Worm (Caenorhabditis elegans) whole organism, young adult: ENCODE measurements around the gene srh-229.
"Not testable (repeated sequence)": the region's sequence is repeated elsewhere in the genome, so short reads cannot be mapped to it uniquely, and the experiment has no call there.

ENCODE experiments used
- B0261.1 ChIP-seq: sonication (generic microtip); optimal IDR thresholded peaks from 2 replicates; lab custom pipeline; 2016; ENCODE audit warnings: mild to moderate bottlenecking, missing genetic modification characterization, moderate library complexity, missing compliant biosample characterization
- B0336.3 ChIP-seq: fragments of 200-800 bp; sonication (Bioruptor generic); IDR thresholded peaks from 2 replicates; pipeline ENCODE4 v1.3.6; 2022; ENCODE audit warnings: missing genetic modification characterization, missing compliant biosample characterization
- F33H1.4 ChIP-seq: fragments of 200-800 bp; sonication (Bioruptor generic); IDR thresholded peaks from 2 replicates; pipeline ENCODE4 v1.3.6; 2022; ENCODE audit warnings: missing genetic modification reagents, missing genetic modification characterization, missing compliant biosample characterization
- F49E8.2 ChIP-seq: sonication (generic microtip); optimal IDR thresholded peaks from 3 replicates; lab custom pipeline; 2017; ENCODE audit warnings: missing genetic modification characterization, mild to moderate bottlenecking, missing compliant biosample characterization, antibody characterized with exemption, moderate library complexity; ENCODE audit not compliant: insufficient read depth
- K12H6.12 ChIP-seq: fragments of 200-800 bp; sonication (Bioruptor generic); optimal IDR thresholded peaks from 2 replicates; lab custom pipeline; 2018; ENCODE audit warnings: mild to moderate bottlenecking, missing genetic modification characterization, missing compliant biosample characterization
- Y53G8AR.9 ChIP-seq: fragments of 200-800 bp; sonication (Bioruptor generic); conservative IDR thresholded peaks from 2 replicates; pipeline ENCODE4 v1.3.6; 2022; ENCODE audit warnings: missing genetic modification reagents, missing genetic modification characterization, missing compliant biosample characterization
- Y56A3A.18 ChIP-seq: fragments of 200-800 bp; sonication (Bioruptor generic); IDR thresholded peaks from 2 replicates; pipeline ENCODE4 v1.3.6; 2022; ENCODE audit warnings: missing genetic modification reagents, missing genetic modification characterization, missing compliant biosample characterization
- Y95B8A.8 ChIP-seq: fragments of 200-800 bp; sonication (Bioruptor generic); IDR thresholded peaks from 2 replicates; pipeline ENCODE4 v1.3.6; 2022; ENCODE audit warnings: missing genetic modification reagents, missing genetic modification characterization, missing compliant biosample characterization
- ama-1 ChIP-seq, 3 experiments: fragments of 150-350 bp in 1 of 3; sonication (generic microtip) in 2 of 3; optimal IDR thresholded peaks; 2 replicates each; lab custom pipeline; 2014 to 2018; ENCODE audit warnings: missing biosample characterization in 2 of 3, missing genetic modification characterization in 2 of 3, missing genetic modification reagents in 2 of 3
- aptf-2 ChIP-seq: fragments of 200-800 bp; sonication (Bioruptor generic); conservative IDR thresholded peaks from 2 replicates; pipeline ENCODE4 v1.3.6; 2022; ENCODE audit warnings: missing genetic modification reagents, missing genetic modification characterization, missing compliant biosample characterization
- attf-3 ChIP-seq: fragments of 200-800 bp; sonication (Bioruptor generic); conservative IDR thresholded peaks from 2 replicates; pipeline ENCODE4 v1.3.6; 2022; ENCODE audit warnings: missing genetic modification reagents, missing genetic modification characterization, missing compliant biosample characterization
- attf-6 ChIP-seq: fragments of 200-800 bp; sonication (Bioruptor generic); IDR thresholded peaks from 2 replicates; pipeline ENCODE4 v1.3.6; 2022; ENCODE audit warnings: missing genetic modification reagents, missing genetic modification characterization, missing compliant biosample characterization
- bed-1 ChIP-seq: fragments of 200-800 bp; sonication (Bioruptor generic); IDR thresholded peaks from 2 replicates; pipeline ENCODE4 v1.3.6; 2022; ENCODE audit warnings: missing genetic modification reagents, missing genetic modification characterization, missing compliant biosample characterization
- bed-2 ChIP-seq: fragments of 200-800 bp; sonication (Bioruptor generic); IDR thresholded peaks from 2 replicates; pipeline ENCODE4 v1.3.6; 2022; ENCODE audit warnings: missing genetic modification reagents, missing genetic modification characterization, missing compliant biosample characterization
- ceh-27 ChIP-seq: fragments of 200-800 bp; sonication (Bioruptor generic); optimal IDR thresholded peaks from 2 replicates; lab custom pipeline; 2018; ENCODE audit warnings: mild to moderate bottlenecking, missing genetic modification characterization, moderate library complexity, missing compliant biosample characterization
- ceh-58 ChIP-seq: fragments of 200-800 bp; sonication (Bioruptor generic); IDR thresholded peaks from 2 replicates; pipeline ENCODE4 v1.3.6; 2022; ENCODE audit warnings: missing genetic modification characterization, missing compliant biosample characterization
- die-1 ChIP-seq: sonication (generic microtip); optimal IDR thresholded peaks from 2 replicates; lab custom pipeline; 2016; ENCODE audit warnings: missing genotype, mild to moderate bottlenecking, missing genetic modification characterization, missing compliant biosample characterization
- dox-1 ChIP-seq: fragments of 200-800 bp; sonication (Bioruptor generic); IDR thresholded peaks from 2 replicates; pipeline ENCODE4 v1.3.6; 2022; ENCODE audit warnings: missing genetic modification reagents, missing genetic modification characterization, missing compliant biosample characterization
- egl-18 ChIP-seq: fragments of 200-800 bp; sonication (Bioruptor generic); IDR thresholded peaks from 2 replicates; pipeline ENCODE4 v1.3.6; 2022; ENCODE audit warnings: missing genetic modification reagents, missing genetic modification characterization, missing compliant biosample characterization
- gei-17 ChIP-seq: fragments of 200-800 bp; sonication (Bioruptor generic); optimal IDR thresholded peaks from 2 replicates; lab custom pipeline; 2018; ENCODE audit warnings: mild to moderate bottlenecking, missing genetic modification characterization, missing compliant biosample characterization
- him-1 ChIP-seq: sonication (generic microtip); optimal IDR thresholded peaks from 2 replicates; lab custom pipeline; 2016; ENCODE audit warnings: missing genotype, missing genetic modification reagents, missing genetic modification characterization, missing compliant biosample characterization
- hmg-1.2 ChIP-seq: fragments of 200-800 bp; sonication (Bioruptor generic); IDR thresholded peaks from 2 replicates; pipeline ENCODE4 v1.3.6; 2022; ENCODE audit warnings: missing genetic modification reagents, missing genetic modification characterization, missing compliant biosample characterization
- hsf-1 ChIP-seq: fragments of 200-800 bp; sonication (Bioruptor generic); IDR thresholded peaks from 2 replicates; pipeline ENCODE4 v1.3.6; 2022; ENCODE audit warnings: missing genetic modification reagents, missing genetic modification characterization, missing compliant biosample characterization
- lag-1 ChIP-seq: fragments of 200-800 bp; sonication (Bioruptor generic); IDR thresholded peaks from 2 replicates; pipeline ENCODE4 v1.3.6; 2022; ENCODE audit warnings: missing genetic modification reagents, missing genetic modification characterization, missing compliant biosample characterization
- madf-10 ChIP-seq: sonication (generic microtip); optimal IDR thresholded peaks from 2 replicates; lab custom pipeline; 2016; ENCODE audit warnings: mild to moderate bottlenecking, missing genetic modification characterization, missing compliant biosample characterization
- madf-6 ChIP-seq: fragments of 200-800 bp; sonication (Bioruptor generic); IDR thresholded peaks from 2 replicates; pipeline ENCODE4 v1.3.6; 2022; ENCODE audit warnings: missing genetic modification reagents, missing genetic modification characterization, missing compliant biosample characterization
- madf-8 ChIP-seq: fragments of 200-800 bp; sonication (Bioruptor generic); conservative IDR thresholded peaks from 2 replicates; pipeline ENCODE4 v1.3.6; 2022; ENCODE audit warnings: missing genetic modification reagents, missing genetic modification characterization, missing compliant biosample characterization
- nfya-1 ChIP-seq: sonication (generic microtip); optimal IDR thresholded peaks from 2 replicates; lab custom pipeline; 2017; ENCODE audit warnings: antibody characterized with exemption, missing compliant biosample characterization, missing genetic modification characterization, borderline replicate concordance; ENCODE audit not compliant: insufficient read depth
- nfya-2 ChIP-seq: fragments of 200-800 bp; sonication (Bioruptor generic); IDR thresholded peaks from 2 replicates; pipeline ENCODE4 v1.3.6; 2022; ENCODE audit warnings: missing genetic modification reagents, missing genetic modification characterization, missing compliant biosample characterization
- nhr-120 ChIP-seq: fragments of 200-800 bp; sonication (Bioruptor generic); IDR thresholded peaks from 2 replicates; pipeline ENCODE4 v1.3.6; 2022; ENCODE audit warnings: missing genetic modification characterization, missing compliant biosample characterization
- nhr-27 ChIP-seq: fragments of 200-800 bp; sonication (Bioruptor generic); optimal IDR thresholded peaks from 2 replicates; lab custom pipeline; 2018; ENCODE audit warnings: mild to moderate bottlenecking, missing genetic modification characterization, moderate library complexity, missing compliant biosample characterization
- nhr-80 ChIP-seq: sonication (generic microtip); optimal IDR thresholded peaks from 2 replicates; lab custom pipeline; 2016; ENCODE audit warnings: missing genetic modification characterization, missing compliant biosample characterization
- nhr-90 ChIP-seq: sonication (generic microtip); optimal IDR thresholded peaks from 2 replicates; lab custom pipeline; 2016; ENCODE audit warnings: missing genotype, mild to moderate bottlenecking, missing genetic modification characterization, missing compliant biosample characterization
- pha-4 ChIP-seq: fragments of 150-350 bp; sonication (generic microtip); optimal IDR thresholded peaks from 2 replicates; lab custom pipeline; 2014; ENCODE audit warnings: missing biosample characterization, missing genetic modification reagents, missing genetic modification characterization
- rcor-1 ChIP-seq: fragments of 200-800 bp; sonication (Bioruptor generic); IDR thresholded peaks from 2 replicates; pipeline ENCODE4 v1.3.6; 2022; ENCODE audit warnings: missing genetic modification reagents, missing genetic modification characterization, missing compliant biosample characterization
- rec-8 ChIP-seq, 2 experiments: sonication (generic microtip); optimal IDR thresholded peaks; 2 replicates each; lab custom pipeline; 2016; ENCODE audit warnings: mild to moderate bottlenecking in 2 of 2, missing genetic modification characterization in 2 of 2, missing genetic modification reagents in 2 of 2, missing genotype in 2 of 2, missing biosample characterization in 1 of 2, missing compliant biosample characterization in 1 of 2, moderate library complexity in 1 of 2
- rpc-1 ChIP-seq, 2 experiments: fragments of 150-350 bp in 1 of 2; sonication (generic microtip) in 1 of 2; optimal IDR thresholded peaks; 2 replicates each; lab custom pipeline; 2014 to 2018; ENCODE audit warnings: missing biosample characterization in 1 of 2, missing genetic modification characterization in 1 of 2, missing genetic modification reagents in 1 of 2, missing genotype in 1 of 2
- sptf-2 ChIP-seq: fragments of 200-800 bp; sonication (Bioruptor generic); optimal IDR thresholded peaks from 2 replicates; lab custom pipeline; 2018; ENCODE audit warnings: mild to moderate bottlenecking, missing genetic modification characterization, missing compliant biosample characterization
- tbp1 ChIP-seq: fragments of 200-800 bp; sonication (Bioruptor generic); optimal IDR thresholded peaks from 2 replicates; lab custom pipeline; 2018; ENCODE audit warnings: mild to moderate bottlenecking, missing genetic modification characterization, missing compliant biosample characterization
- tbx-9 ChIP-seq: sonication (generic microtip); optimal IDR thresholded peaks from 2 replicates; lab custom pipeline; 2016; ENCODE audit warnings: borderline replicate concordance, missing genetic modification characterization, inconsistent platforms, missing compliant biosample characterization
- tlf-1 ChIP-seq: fragments of 200-800 bp; sonication (Bioruptor generic); optimal IDR thresholded peaks from 2 replicates; lab custom pipeline; 2018; ENCODE audit warnings: mild to moderate bottlenecking, missing genetic modification characterization, missing compliant biosample characterization
- zfh-2 ChIP-seq: fragments of 200-800 bp; sonication (Bioruptor generic); conservative IDR thresholded peaks from 2 replicates; pipeline ENCODE4 v1.3.6; 2022; ENCODE audit warnings: missing genetic modification reagents, missing genetic modification characterization, missing compliant biosample characterization
- ztf-18 ChIP-seq: sonication (generic microtip); optimal IDR thresholded peaks from 2 replicates; lab custom pipeline; 2016; ENCODE audit warnings: missing genotype, mild to moderate bottlenecking, missing genetic modification characterization, missing compliant biosample characterization
- ztf-25 ChIP-seq: fragments of 200-800 bp; sonication (Bioruptor generic); IDR thresholded peaks from 2 replicates; pipeline ENCODE4 v1.3.6; 2022; ENCODE audit warnings: missing genetic modification reagents, missing genetic modification characterization, missing compliant biosample characterization

srh-229 gene

DNA sequence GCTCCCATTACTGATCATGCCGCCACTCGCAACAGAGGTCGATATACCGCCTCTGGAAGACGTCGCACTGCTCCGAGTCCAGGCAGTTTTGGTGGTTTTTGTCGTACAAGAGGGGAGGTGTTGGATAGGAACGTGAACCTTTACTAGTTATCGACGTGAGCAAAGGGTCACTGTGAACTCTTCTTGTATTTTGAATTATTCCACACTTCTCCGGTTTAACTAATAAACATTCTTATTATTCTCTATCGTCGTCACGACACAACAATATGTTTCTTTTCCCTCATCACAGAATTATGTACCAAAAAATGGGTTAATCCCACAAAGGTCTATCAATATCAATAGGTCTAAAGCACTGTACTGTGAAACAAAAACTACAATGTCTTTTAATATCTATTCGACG is 7.3 kb upstream of the srh-229 start, which contains the start of gene nhr-171:
nhr-171 (plus strand) TSS at position 301 of the 400 bp plus-strand sequence.
- TF ChIP-seq lag-1, madf-8, dox-1 (GFP tag; lab: Robert Waterston, UW): not testable (repeated sequence)
- TF ChIP-seq, all 124 proteins: peak for 0; not testable (repeated sequence) for 124

DNA sequence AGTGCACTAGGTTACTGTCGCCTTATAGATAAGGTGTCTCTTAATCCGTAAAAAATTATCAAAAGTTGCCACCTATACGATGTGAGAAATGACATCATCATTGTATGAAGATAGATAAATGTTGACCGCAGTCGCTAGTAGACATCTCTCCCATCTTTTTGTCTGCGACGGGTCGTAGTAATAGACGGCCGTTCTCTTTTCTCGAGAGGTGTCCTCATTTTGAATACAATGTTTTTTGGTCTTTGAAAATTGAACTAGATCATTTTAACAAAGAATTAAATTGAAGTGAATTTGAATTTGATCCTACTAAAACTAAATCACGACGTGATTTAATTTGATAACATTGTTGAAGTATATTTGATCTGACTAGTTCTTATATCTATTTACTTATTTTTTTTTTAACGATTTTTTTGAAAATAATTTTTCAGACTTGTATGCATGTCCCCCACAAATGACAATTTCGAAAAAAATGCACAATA is 4.4 kb upstream of the srh-229 start, which contains the start of the genes str-31 and nhr-172:
str-31 (minus strand) TSS at position 101 of the 479 bp plus-strand sequence.
nhr-172 (plus strand) TSS at position 429 of the 479 bp plus-strand sequence.
- no peak for TF ChIP-seq bed-2 (GFP tag; lab: Robert Waterston, UW)
- no peak for TF ChIP-seq nhr-120
- TF ChIP-seq ceh-58 = no peak
- no peak for TF ChIP-seq nhr-80
- no peak for TF ChIP-seq ama-1 (optimal IDR thresholded peaks at IDR 0.05; lab: Kevin White, UChicago)
- TF ChIP-seq ama-1 (GFP tag; optimal IDR thresholded peaks at IDR 0.05; lab: Kevin White, UChicago) = no peak
- no peak for TF ChIP-seq ztf-25
- no peak for TF ChIP-seq nfya-1 (tag; lab: Kevin White, UChicago)
- no peak for TF ChIP-seq hsf-1 (GFP tag; lab: Robert Waterston, UW)
- no peak for TF ChIP-seq egl-18
- no peak for TF ChIP-seq Y95B8A.8 (GFP tag; lab: Robert Waterston, UW)
- TF ChIP-seq F33H1.4 (GFP tag; lab: Robert Waterston, UW) = no peak
- TF ChIP-seq ceh-27 (GFP tag; lab: Kevin White, UChicago) = no peak
- no peak for TF ChIP-seq nhr-90 (tag; lab: Kevin White, UChicago)
- no peak for TF ChIP-seq zfh-2 (GFP tag; lab: Robert Waterston, UW)
- no peak for TF ChIP-seq pha-4 (tag; lab: Kevin White, UChicago)
- TF ChIP-seq die-1 = no peak

DNA sequence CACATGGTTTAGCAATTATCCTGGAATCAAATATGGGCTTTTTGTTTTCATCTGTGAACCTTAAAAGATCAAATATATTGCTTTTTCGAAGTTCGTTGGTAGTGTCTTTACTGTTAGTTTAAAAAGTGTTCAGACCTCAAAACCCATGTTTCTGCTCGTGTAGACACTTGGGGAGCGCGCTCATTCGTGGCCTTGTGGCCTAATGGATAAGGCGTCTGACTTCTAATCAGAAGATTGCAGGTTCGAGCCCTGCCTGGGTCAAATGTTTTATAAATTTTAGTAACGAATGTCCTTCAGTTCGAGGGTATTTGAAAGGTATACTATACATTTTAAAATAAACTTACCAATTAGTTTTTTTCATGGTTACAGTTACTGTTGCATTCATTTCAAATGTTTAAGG is 2.0 kb upstream of the srh-229 start:
- TF ChIP-seq tbp1 (GFP tag; lab: Kevin White, UChicago) (peak; percentile 90), bed-1 (GFP tag; lab: Robert Waterston, UW) (no peak), attf-3 (GFP tag; lab: Robert Waterston, UW) (no peak), B0261.1 (tag; lab: Kevin White, UChicago) (peak; percentile 71), madf-10 (no peak), tbx-9 (no peak), gei-17 (GFP tag; lab: Kevin White, UChicago) (no peak), Y56A3A.18 (GFP tag; lab: Robert Waterston, UW) (0 out of 2 replicates have a peak, but pooled peaks have one; percentile 30), bed-2 (GFP tag; lab: Robert Waterston, UW) (no peak), K12H6.12 (tag; lab: Kevin White, UChicago) (no peak), ceh-58 (no peak), nfya-2 (GFP tag; lab: Robert Waterston, UW) (no peak), him-1 (tag; lab: Kevin White, UChicago) (peak; percentile 67), tlf-1 (GFP tag; lab: Kevin White, UChicago) (no peak), sptf-2 (GFP tag; lab: Kevin White, UChicago) (no peak), rpc-1 (optimal IDR thresholded peaks at IDR 0.05; lab: Kevin White, UChicago) (peak; percentile 54), rpc-1 (tag; optimal IDR thresholded peaks at IDR 0.05; lab: Kevin White, UChicago) (peak; percentile 73), hmg-1.2 (GFP tag; lab: Robert Waterston, UW) (no peak), rcor-1 (no peak), ztf-18 (peak; percentile 15), madf-6 (GFP tag; lab: Robert Waterston, UW) (no peak), nhr-27 (tag; lab: Kevin White, UChicago) (no peak), B0336.3 (GFP tag; lab: Robert Waterston, UW) (no peak), attf-6 (GFP tag; lab: Robert Waterston, UW) (no peak), F49E8.2 (tag; lab: Kevin White, UChicago) (no peak), zfh-2 (GFP tag; lab: Robert Waterston, UW) (no peak), rec-8 (tag; optimal IDR thresholded peaks at IDR 0.05; lab: Kevin White, UChicago) (no peak), F33H1.4 (GFP tag; lab: Robert Waterston, UW) (no peak), aptf-2 (GFP tag; lab: Robert Waterston, UW) (no peak), Y53G8AR.9 (no peak)
